Fruit fly (Drosophila melanogaster): ENCODE measurements around the gene fuss.

Gene fuss

DNA sequence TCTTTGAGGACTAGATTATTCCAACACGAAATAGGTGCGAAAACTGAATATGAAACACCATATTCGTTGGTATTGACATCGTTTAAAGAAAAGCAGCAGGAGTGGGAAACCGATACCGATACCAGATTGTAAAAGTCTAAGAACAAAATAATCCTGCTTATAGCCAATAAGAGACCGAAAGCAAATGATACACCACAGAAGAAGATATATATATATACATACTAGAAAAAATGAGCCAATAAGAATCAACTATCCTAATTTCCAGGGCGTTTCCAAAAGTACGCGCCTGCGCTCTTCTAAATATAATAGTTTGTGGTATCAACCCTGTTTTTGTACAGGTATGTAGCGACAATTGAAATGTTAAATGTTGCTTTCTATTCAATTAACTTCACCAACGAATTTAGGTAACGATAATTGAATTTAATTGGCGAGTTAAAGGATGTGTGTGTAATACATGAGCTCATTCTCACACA is at the start of gene fuss:
TSS of gene fuss (minus strand) at position 51 of the 473 bp plus-strand sequence.
- TF ChIP-seq noc (tag; optimal IDR thresholded peaks at IDR 0.05): no peak

DNA sequence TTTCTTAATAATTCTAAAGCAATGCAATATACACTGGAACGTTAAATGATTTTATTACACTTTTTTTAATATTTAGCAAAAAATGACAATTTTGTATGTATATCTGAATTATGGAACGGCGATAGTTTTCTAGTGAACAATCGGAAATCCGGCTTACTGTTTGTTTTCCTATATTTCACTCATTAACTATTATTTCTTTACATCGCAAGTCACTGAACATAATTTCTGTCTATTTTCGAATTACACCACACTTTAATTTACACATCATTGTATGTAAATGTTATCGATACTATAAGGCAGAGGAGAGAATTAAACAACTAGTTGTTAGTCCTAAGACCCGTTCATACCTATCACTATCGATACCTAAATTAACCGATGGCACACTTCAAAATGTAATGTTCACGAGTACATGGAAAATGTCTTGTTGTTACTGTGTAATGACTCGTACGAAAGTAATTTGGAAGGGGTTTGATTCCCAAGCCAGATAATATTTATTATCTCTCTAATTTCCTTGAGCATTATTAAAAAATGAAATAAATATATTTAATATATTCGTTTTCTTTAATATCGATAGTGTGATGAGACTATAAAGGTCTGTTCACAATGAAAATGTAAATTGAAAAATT is 48.6 kb upstream of the fuss start, which contains the start of gene PlexA:
TSS of gene PlexA (minus strand) at position 296 of the 626 bp plus-strand sequence.
- TF ChIP-seq noc (tag; optimal IDR thresholded peaks at IDR 0.05): no peak

DNA sequence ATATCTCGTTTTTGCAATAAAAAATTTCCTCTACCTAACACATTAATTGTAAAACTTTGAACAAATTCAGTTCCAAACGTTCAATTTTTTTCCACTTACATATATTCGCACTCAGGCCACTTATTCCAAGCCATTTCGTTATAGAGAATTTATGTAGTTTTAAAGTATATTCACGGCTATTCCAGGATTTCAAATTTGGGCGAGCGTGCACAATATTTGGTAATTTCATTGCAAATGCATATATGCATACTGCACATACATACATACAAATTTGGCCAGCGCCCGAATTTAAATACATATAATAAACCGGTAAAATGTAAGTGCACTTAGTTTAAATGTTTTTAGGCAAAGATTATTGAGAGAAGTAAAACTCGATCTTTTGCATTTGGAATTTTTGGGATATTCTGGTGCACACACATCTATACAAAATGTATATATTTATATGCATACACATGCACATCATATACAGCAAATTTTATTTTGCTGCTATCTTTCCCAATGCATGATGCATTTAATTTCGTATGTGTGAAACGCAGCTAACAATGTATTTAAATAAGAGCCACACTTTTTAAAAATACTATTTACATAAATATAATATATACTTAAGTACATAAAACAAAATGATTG is 47.9 kb upstream of the fuss start:
- TF ChIP-seq noc (tag; optimal IDR thresholded peaks at IDR 0.05): no peak

DNA sequence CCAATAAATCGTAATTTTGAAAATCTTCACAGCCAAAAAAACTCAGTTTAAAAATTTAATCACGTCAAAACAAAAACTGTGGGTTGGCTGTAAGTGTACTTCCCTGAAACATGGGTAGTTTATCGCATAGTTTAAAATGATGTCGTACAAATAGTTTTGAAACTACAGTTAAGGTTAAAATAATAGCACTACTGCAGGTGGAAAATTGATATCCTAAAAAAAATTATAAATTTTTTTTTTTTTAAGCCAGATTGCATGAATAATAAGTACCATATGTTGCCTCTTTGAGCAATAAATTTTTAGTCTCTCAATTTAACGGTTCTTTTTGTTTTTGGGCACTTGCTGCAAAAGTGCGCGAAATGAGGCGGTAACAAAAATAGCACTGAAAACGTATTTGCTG is 46.8 kb upstream of the fuss start:
- TF ChIP-seq noc (tag; optimal IDR thresholded peaks at IDR 0.05): no peak

DNA sequence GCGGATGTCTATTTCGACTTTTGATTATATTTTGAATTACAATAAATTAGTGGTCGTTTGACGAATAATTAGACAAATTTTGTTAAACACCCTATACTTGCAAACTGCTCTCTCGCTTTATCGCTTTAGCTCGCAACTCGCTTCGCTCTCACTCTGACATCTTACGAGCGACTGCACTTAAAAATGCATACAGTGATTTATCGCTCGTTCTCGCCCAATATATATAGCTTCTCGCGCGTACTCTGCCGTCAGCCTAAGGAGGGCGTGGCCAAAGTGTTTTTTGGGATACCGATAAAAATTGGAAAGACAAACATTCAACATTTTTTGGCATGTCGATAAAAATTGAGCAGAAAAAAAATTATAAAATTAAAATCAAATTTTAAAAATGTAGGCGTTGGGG is 30.2 kb upstream of the fuss start:
- no peak for TF ChIP-seq noc (tag; optimal IDR thresholded peaks at IDR 0.05)

DNA sequence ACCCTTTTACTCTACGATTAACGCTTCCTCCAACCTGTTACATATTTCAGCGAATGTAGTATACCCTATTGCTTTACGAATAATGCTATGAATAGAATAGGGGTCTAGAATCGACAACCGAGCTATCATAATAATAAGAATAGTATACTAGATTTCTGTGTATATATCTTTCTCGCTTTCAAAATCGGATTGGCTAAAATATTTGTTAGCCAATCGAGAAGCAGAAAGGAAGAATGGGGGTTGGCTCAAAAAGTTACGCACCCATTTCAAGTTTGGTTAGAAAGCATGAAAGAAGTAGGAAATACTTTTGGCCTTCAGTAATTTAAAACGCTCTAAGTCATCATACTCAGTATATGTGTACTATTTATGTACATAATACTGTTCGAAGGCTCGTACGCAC is 17.7 kb upstream of the fuss start:
- TF ChIP-seq noc (tag; optimal IDR thresholded peaks at IDR 0.05): no peak

DNA sequence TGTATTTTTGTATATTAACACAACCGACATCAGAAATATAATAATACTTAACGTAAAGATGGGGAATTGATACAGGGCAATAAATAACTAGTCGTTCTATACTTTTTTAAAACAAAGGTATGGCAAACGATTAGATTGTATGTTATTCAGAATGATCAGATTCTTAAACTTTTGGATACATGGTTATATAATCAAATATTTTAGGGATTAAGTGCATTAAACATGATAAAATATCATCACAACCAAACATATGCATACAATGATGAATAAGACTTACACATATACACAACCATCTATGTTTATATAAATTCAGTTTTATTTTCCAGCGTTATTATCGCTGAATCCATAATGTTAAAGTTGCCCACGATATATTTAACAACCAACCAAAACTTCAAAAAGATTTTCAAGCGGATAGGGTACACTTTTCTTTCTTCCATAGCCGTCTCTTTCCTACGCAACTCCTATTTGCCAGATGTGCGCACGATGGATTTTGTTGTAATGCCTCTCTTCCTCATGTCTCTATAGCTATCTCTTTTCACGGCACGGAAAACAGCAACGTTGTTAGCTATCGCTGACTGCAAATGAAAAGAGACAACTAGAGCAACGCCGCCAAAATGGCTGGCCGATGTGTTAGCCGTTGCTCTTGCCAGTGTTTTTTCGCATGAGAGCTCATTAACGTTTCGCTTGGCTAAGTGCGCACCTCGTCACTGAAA is 10.9 kb upstream of the fuss start, which contains the start of gene toy:
TSS of gene toy (plus strand) at position 668 of the 713 bp plus-strand sequence.
- no peak for TF ChIP-seq noc (tag; optimal IDR thresholded peaks at IDR 0.05)

DNA sequence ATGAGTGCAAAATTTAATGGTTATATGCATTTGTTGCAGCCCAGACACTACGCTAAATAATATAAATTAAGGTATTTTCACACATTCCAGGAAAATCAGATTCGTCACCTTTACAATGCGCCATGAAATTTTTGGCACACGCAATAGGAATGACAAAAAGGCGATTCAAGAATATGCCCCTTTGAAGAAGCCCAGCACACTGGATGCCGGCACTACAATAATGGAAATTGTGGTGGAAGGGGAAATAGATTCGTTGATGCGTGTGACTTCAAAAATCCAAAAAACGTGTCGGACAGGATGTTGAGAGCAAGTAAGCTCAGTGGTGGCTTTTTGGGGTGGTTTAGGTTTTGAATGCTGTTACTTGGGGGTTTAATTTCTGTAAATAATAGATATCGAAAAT is 10.1 kb upstream of the fuss start:
- no peak for TF ChIP-seq noc (tag; optimal IDR thresholded peaks at IDR 0.05)

DNA sequence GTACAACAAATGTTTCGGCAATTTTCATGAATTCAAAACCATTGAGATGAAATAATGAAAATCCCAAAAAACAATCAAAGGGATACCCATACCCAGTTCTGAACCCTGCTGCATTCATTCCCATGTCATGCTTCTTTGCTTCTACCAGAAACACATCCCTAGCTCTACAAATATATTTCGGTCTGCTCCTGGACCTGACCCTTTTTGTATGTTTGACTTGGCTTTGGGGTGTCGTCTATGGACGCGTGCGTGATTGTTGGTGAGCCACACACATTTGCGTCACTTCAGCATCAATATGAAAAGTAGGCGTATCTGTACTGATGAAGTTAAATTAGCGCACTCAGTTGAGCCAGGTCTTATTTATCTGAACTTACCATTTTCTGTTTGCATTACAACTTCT is 6.5 kb upstream of the fuss start:
- TF ChIP-seq noc (tag; optimal IDR thresholded peaks at IDR 0.05): no peak

DNA sequence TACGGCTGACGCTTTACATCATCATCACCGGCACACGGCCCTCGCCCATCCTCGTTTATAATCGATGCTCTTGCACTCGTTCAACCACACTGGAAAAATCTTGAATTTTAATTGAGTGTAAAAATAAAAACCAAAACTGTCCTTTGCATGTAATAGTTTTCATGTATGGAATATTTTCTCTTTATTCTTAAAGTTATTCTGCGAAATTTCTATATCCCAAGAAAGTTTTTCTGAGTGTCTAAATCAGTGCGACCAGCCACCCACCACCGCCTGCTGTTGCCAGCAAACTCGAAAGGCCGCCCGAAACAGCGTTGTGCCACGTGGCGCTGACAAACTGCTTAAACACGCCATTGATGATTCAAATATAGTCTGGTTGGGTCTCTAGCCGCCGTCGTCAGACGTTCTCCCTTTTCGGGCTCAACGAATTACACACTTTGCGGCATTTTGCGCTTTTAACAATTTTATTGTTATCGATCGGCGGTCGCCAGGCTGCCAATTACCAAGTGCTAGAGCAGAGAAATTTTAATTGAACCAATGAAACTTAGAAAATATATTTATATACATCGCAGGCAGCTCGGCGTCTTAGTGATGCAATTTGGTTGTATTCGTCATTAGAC is 4.6 kb upstream of the fuss start:
- TF ChIP-seq noc (tag; optimal IDR thresholded peaks at IDR 0.05): no peak

DNA sequence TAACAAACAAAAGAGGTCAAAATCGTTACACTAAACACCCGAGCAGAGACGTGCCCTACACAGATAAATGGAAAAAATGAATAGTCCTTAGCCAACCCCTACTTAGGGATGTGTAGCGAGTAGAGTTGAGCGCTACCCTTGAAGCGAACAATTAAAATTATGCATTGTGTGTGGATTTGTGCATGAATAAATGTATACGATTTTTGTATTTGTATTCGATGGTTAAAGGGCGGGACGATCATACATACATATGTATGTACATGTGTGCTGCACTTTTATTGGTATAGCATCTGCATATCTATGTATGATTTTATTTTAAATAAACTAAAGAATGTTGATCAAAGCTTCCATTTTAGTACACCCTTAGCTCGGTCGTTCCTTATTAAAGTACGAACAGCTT is 2.9 kb upstream of the fuss start:
- TF ChIP-seq noc (tag; optimal IDR thresholded peaks at IDR 0.05): no peak

DNA sequence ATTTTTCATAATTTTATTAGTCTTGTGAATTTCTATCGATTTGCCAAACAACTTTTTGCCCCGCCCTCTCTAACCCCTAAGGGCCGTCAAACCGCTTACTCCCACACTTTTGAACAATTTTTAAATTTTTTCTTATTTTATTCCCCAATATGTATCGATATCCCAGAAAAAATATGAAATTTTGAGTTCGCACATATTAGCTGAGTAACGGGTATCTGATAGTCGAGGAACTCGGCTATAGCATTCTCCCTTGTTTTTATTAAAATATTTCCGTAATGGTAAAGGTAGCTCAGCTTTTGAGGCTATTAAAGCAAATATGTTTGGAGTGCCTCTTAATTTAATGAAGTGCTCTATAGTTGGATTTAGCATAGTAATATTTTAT is 2.2 kb upstream of the fuss start:
- no peak for TF ChIP-seq noc (tag; optimal IDR thresholded peaks at IDR 0.05)

DNA sequence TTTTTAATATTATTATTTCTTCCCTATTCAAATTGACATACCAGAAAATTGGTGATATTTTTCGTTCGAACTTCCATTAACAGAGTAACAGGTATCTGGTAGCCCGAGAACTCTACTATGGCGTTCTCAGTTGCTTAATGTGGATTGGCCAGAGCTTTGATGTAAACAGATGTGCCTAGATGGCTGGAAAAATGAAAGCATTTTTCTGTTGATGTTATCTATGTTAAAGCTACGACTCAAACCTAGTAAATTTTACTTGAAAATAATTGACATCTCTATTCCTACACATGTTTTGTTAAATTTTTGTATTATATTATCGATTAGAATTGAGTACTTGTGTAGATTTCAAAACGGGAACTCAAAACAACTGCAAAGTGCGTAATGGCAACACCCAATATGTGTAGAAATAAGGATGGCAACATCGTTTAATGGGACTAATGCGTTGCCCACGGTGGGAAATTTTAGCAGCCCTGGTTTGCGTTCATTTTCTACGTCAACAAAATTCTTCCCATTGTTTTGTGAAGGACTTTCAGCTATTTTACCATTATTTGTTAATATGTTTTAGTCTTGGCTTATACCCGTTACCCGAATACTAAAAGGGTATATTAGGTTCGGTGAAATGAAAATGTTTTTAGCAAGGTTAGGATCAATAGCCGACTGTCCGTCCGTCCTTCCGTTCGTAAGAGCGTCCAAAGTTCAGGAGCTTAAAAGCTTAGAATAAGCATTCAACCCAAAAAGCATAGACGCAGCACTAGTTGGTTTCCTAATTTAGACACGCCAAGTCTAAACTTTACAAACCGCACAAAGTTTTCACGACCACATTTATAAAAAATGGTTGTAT is 1.6 kb upstream of the fuss start:
- TF ChIP-seq noc (tag; optimal IDR thresholded peaks at IDR 0.05): no peak

DNA sequence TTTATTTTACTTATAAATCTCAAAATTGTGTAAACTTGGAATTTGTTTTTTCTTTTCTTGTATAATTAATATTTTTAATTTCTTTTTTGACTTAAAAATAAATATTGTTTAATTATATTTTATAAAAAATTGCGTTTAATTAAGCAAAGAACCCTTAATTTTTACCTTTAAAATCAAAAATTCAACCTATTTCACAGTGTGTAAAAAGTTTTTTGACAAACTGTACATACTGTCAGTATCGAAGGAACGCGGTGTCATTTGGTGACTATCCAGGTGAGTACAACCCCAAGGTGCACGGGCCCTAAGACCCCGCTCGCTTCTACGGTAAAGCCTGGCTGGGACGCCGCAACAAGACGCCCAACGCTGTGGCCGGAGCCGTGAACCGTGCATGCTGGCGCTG is 1.7 kb downstream of the fuss start:
- no peak for TF ChIP-seq noc (tag; optimal IDR thresholded peaks at IDR 0.05)

DNA sequence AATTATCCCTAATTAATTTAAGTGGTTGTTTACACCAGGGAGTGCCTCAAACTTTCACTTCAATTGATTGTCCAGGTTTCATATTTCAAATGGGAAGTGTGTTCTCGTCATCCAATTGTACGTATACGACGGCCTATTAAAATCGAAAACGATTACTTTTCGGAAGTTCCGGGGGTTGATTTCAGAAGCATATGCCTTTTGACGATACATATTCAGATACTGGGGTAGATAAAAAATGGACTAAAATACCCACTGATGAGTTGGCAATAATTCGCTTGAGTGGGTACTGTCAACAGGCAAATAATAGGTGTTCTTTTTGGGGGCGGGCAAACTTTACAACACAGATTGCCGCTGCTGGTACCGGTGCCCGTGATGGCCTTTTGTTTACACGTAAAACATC is 3.7 kb downstream of the fuss start:
- no peak for TF ChIP-seq noc (tag; optimal IDR thresholded peaks at IDR 0.05)

DNA sequence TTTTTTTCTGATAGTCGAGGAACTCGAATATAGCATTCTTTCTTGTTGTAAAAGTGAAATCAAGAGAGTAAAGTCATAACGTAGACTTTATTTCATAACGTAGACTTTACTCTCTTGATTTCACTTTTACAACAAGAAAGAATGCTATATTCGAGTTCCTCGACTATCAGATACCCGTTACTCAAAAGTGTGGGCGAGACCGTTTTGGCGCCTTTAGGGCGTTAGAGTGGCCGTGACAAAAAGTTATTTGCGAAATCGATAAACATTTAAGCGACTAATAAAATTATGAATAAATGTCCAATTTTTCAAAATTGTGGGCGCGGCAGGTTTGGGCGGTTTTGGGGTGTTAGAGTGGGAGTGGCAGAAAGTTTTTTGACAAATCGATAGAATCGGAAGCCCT is 7.2 kb downstream of the fuss start:
- TF ChIP-seq noc (tag; optimal IDR thresholded peaks at IDR 0.05): no peak

Measured in whole organism, larva.